Worm (Caenorhabditis elegans) whole organism, midembryonic: ENCODE results near the gene dgk-1.

Experiments
- T22C8.4 ChIP-seq: fragments of 200-800 bp; sonication (Bioruptor generic); IDR thresholded peaks from 2 replicates; pipeline ENCODE4 v1.3.6; 2022; ENCODE audit warnings: missing genetic modification characterization, missing compliant biosample characterization
- flt-1 ChIP-seq: fragments of 200-800 bp; sonication (Bioruptor generic); IDR thresholded peaks from 2 replicates; pipeline ENCODE4 v1.3.6; 2022; ENCODE audit warnings: missing genetic modification characterization, missing compliant biosample characterization
- med-1 ChIP-seq: sonication (generic microtip); optimal IDR thresholded peaks from 2 replicates; lab custom pipeline; 2017; ENCODE audit warnings: missing genetic modification characterization, mild to moderate bottlenecking, missing compliant biosample characterization, antibody characterized with exemption, missing genetic modification reagents; ENCODE audit not compliant: insufficient read depth
- ztf-29 ChIP-seq: fragments of 200-800 bp; sonication (Bioruptor generic); IDR thresholded peaks from 2 replicates; pipeline ENCODE4 v1.3.6; 2022; ENCODE audit warnings: missing genetic modification reagents, missing genetic modification characterization, missing compliant biosample characterization

ce11 chrX:1030867-1031266 is 39.6 kb upstream of the dgk-1 start:
- no peak for TF ChIP-seq med-1 (GFP tag; lab: Kevin White, UChicago)
- no peak for TF ChIP-seq flt-1
- no peak for TF ChIP-seq T22C8.4 (GFP tag; lab: Robert Waterston, UW)
- TF ChIP-seq ztf-29: no peak
